Fruit fly (Drosophila melanogaster): Measurements from ENCODE around the gene retinin.

retinin gene

dm6 chr3L:16313985-16314384, 17.7 kb upstream of the retinin start, which contains the start of gene CG13062:
Gene CG13062, plus strand, starts transcription at chr3L:16314285.
- TF ChIP-seq CG8478 (optimal IDR thresholded peaks at IDR 0.05) (no peak), CTCF (optimal IDR thresholded peaks at IDR 0.05) (no peak)

dm6 chr3L:16317724-16318123, 14.0 kb upstream of the retinin start, which contains the start of gene Nplp3:
Gene Nplp3, plus strand, starts transcription at chr3L:16318024.
- TF ChIP-seq CTCF (optimal IDR thresholded peaks at IDR 0.05) (no peak), CG8478 (optimal IDR thresholded peaks at IDR 0.05) (no peak)

DNA sequence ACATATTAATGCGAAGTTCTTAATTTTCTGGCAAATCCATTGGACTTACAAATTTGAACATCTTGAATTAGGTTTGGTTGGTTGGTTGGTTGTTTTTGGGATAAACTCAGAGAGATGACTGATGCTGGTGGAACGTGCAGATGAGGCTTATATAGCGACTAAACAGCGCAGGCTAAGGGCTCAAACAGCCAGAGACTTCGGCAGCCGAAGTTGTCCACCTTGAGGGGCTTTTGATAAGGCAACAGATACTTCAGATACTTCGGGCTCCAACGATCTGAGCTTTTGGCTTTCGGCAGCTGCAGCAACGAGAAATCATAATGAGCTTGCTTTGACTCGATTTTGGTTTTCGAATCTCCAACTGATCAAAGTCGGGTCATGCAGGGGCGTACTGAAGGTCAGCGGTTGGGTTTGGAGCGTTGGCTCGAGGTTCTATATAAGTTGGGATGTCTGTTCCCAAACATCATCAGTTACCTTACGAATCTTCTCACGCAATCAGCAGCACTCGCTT, 12.3 kb upstream of the retinin start, which contains the start of the genes CG13041 and CG13060:
Gene CG13041, minus strand, starts transcription at position 128 of the 508 bp plus-strand sequence.
Gene CG13060, plus strand, starts transcription at position 458 of the 508 bp plus-strand sequence.
- TF ChIP-seq CTCF (optimal IDR thresholded peaks at IDR 0.05) (no peak), CG8478 (optimal IDR thresholded peaks at IDR 0.05) (no peak)

DNA sequence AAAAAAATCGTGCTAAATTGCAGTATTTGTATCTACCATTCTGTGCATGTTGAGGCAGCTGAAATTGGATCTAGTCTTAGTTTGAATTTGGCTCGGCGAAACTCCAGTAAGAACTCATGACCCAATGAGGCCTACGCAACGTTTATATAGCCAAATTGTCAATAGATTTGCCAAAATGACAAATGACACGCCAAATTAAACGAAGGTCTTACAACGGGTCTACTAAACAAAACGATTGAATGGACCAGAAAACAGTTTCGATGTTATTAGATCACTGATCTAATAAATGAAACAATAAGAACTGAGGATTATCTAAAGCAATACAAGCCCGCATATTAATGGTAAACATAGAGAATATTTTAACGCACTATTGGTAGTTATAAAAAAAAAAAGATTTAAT, 10.6 kb upstream of the retinin start, which contains the start of gene CG42718:
Gene CG42718, minus strand, starts transcription at position 101 of the 400 bp plus-strand sequence.
- TF ChIP-seq CG8478 (optimal IDR thresholded peaks at IDR 0.05) = no peak
- no peak for TF ChIP-seq CTCF (optimal IDR thresholded peaks at IDR 0.05)

DNA sequence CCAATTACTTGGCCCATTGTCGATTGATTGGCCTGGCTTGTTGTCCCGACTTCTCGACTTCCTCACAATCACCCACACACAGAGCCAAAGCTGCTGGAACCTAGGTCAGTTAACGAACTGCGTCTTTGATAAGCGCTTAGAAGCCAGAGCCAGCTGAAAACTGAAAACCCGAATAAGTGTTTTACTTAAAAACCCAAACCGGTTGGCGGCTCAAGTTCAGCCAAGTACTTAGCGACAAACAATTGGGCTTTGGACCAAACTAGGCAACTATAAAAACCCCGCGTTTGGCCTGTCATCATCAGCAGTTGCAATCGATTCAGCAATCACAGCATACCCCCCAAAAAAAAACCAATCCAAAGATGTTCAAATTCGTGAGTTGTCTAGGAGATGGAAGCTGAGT, 8.4 kb upstream of the retinin start, which contains the start of gene CG13059:
Gene CG13059, plus strand, starts transcription at position 301 of the 400 bp plus-strand sequence.
- TF ChIP-seq CG8478 (optimal IDR thresholded peaks at IDR 0.05) = no peak
- TF ChIP-seq CTCF (optimal IDR thresholded peaks at IDR 0.05) = no peak

- TF ChIP-seq CTCF (optimal IDR thresholded peaks at IDR 0.05) = no peak
- no peak for TF ChIP-seq CG8478 (optimal IDR thresholded peaks at IDR 0.05)
These were observed 5.1 kb upstream of the retinin start, which contains the start of the genes CG13040 and CG13039 for dm6 chr3L:16326657-16327056. Gene CG13040, minus strand, starts transcription at chr3L:16326757. Gene CG13039, minus strand, starts transcription at chr3L:16326762.

dm6 chr3L:16327776-16328175, 4.0 kb upstream of the retinin start, which contains the start of gene CG13038:
Gene CG13038, minus strand, starts transcription at chr3L:16327893.
- no peak for TF ChIP-seq CG8478 (optimal IDR thresholded peaks at IDR 0.05)
- no peak for TF ChIP-seq CTCF (optimal IDR thresholded peaks at IDR 0.05)

- TF ChIP-seq CG8478 (optimal IDR thresholded peaks at IDR 0.05) (no peak), CTCF (optimal IDR thresholded peaks at IDR 0.05) (no peak)
These were observed 3.4 kb upstream of the retinin start, which contains the start of gene CG13058 for dm6 chr3L:16328207-16328891. Gene CG13058, plus strand, starts transcription at chr3L:16328841.

DNA sequence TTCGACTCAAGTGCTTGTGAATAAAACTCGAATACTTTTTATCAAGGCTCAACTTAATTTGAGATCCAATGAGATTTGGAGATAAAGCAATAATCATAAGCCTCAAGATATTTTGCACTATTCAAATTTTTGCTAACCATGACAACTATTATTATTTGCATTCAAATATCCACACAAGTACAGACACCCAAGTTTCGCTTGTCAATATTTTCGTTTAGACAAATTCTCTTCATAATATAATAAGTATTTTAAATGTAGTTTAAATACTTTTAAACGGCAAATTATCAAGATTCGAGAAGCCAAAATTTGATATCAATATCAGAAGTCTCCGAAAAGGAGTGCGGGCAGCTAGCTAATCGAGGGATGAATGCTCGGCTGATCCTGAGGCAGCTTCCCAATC, 2.2 kb upstream of the retinin start, which contains the start of gene CG33061:
Gene CG33061, plus strand, starts transcription at position 301 of the 400 bp plus-strand sequence.
- TF ChIP-seq CG8478 (optimal IDR thresholded peaks at IDR 0.05) (no peak), CTCF (optimal IDR thresholded peaks at IDR 0.05) (no peak)

DNA sequence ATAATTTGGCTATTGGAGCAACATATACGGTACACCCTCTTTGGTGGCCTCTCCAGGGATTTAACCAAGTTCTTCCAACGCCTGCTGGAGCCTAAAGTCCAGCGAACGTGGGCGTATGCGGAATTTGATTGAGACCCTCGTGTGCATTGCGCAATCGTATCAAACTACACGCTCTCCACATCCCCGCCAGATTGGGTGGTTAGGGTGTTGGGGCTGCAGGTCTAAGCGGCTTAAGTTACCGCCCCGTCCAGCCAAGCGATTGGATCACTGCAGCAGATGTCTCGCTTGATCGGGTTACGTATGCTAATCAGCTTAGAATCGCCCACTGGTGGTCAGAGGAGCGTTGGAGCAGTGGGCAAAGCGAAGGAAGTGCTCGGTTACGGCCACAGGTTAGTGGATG, 993 bp upstream of the retinin start, which contains the start of gene CG33060:
Gene CG33060, plus strand, starts transcription at position 301 of the 400 bp plus-strand sequence.
- TF ChIP-seq CTCF (optimal IDR thresholded peaks at IDR 0.05) (no peak), CG8478 (optimal IDR thresholded peaks at IDR 0.05) (no peak)

DNA sequence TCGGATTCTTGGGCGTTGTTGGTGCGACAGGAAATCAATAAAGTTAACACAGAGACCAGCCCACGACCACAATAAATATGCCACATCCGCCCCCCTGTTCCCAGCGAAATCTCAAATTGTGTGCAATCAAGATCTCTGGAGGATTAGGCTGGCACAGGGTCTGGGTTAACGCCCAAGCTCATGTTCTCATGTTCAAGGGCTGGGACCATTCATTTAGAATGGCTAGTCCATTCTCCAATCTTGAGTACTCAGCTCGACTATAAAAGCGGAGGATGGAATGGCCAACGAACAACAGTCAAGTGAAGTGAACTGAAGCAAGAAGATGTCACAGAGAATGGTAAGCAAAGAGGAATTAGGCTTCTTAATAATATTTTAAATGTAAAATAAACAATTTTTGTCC, 1.3 kb downstream of the retinin start, which contains the start of gene CG13056:
Gene CG13056, plus strand, starts transcription at position 301 of the 400 bp plus-strand sequence.
- TF ChIP-seq CTCF (optimal IDR thresholded peaks at IDR 0.05) (no peak), CG8478 (optimal IDR thresholded peaks at IDR 0.05) (no peak)

- TF ChIP-seq CG8478 (optimal IDR thresholded peaks at IDR 0.05) (no peak), CTCF (optimal IDR thresholded peaks at IDR 0.05) (no peak)
These were observed 3.1 kb downstream of the retinin start for dm6 chr3L:16334876-16335275.

DNA sequence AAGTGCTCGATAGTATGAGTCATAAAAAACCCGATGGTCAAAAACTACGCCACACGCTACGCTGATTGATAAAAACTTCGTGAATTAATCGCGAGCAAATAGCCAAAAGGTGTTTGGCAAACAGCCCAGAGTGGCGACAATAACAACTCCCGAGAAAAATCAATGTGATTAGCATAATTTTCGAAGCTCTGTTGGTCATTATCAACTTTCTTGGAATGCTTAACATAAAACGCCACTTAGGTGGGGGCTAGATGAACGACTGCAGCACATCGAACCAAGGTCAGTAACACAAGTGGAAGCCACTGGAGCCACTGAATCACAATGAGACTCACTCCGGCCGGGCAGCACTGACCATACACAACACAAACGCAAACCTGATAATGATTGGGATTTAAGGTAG, 6.0 kb downstream of the retinin start:
- TF ChIP-seq CTCF (optimal IDR thresholded peaks at IDR 0.05) (no peak), CG8478 (optimal IDR thresholded peaks at IDR 0.05) (no peak)

dm6 chr3L:16338703-16339102, 7.0 kb downstream of the retinin start, which contains the start of gene CG4998:
Gene CG4998, plus strand, starts transcription at chr3L:16339003.
- TF ChIP-seq CTCF (optimal IDR thresholded peaks at IDR 0.05) (no peak), CG8478 (optimal IDR thresholded peaks at IDR 0.05) (no peak)

DNA sequence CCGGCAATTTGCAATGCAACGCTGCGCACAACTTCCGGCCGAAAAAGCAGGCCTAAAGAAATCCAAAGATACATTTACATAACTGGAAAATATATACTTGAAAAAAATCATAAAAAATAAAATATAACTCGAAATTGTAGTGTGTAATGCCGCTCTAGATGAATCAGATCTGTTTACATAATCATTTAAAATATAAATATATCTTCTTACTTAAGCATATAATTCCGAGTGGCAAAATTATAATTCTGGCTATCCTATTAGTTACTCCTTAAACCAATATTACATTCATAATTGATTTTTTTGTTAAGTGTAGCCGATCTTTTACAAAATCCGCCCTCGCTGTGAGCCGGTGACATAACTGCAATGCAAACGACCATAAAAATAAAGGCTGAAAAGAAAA, 7.7 kb downstream of the retinin start:
- TF ChIP-seq CTCF (optimal IDR thresholded peaks at IDR 0.05) (no peak), CG8478 (optimal IDR thresholded peaks at IDR 0.05) (no peak)
